Worm (Caenorhabditis elegans) whole organism, L2 larva: Measurements from ENCODE around the gene fbxc-36.
"Not testable (repeated sequence)": the region's sequence is repeated elsewhere in the genome, so short reads cannot be mapped to it uniquely, and the experiment has no call there.

Experiments used
- alr-1 ChIP-seq: fragments of 150-350 bp; optimal IDR thresholded peaks from 2 replicates; lab custom pipeline; 2014; ENCODE audit warnings: missing biosample characterization, missing genetic modification characterization
- lin-39 ChIP-seq: fragments of 150-350 bp; optimal IDR thresholded peaks from 2 replicates; lab custom pipeline; 2014; ENCODE audit warnings: missing biosample characterization, missing genetic modification reagents, missing genetic modification characterization
- mdl-1 ChIP-seq, 2 experiments: fragments of 150-350 bp in 1 of 2; sonication (generic microtip) in 1 of 2; optimal IDR thresholded peaks; 2 replicates each; lab custom pipeline; 2017; ENCODE audit warnings: missing biosample characterization in 2 of 2, missing genetic modification characterization in 2 of 2

DNA sequence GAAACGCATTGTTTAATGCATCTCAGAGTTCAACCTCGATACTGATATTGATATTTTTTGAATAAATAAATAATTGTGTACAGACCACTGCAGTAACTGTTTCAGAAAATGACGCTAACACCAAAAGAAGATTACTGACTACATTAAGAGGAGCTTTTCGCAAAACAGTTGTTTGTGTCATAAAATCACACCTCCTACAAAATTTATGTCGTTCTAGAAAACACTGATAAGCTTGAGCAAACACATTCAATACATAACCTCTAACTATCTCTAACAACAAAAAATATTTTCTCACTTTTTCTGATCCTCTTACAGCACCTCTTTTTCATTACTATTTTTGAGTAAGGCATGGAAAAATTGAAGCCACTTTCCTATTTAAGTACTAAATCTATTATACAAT, 13.8 kb downstream of the fbxc-36 start, which contains the start of gene fbxc-7:
- not testable (repeated sequence) for TF ChIP-seq mdl-1 (tag; optimal IDR thresholded peaks at IDR 0.05; lab: Kevin White, UChicago); lin-39; alr-1 (tag; lab: Kevin White, UChicago)
